Fruit fly (Drosophila melanogaster) whole organism, embryonic: ENCODE results near the gene superdeath.

ENCODE experiments used
- Awh ChIP-seq: fragments of 200-800 bp; sonication (Bioruptor generic); IDR thresholded peaks from 2 replicates; pipeline ENCODE4, ENCODE4 v1.3.6; 2022; ENCODE audit warnings: missing biosample characterization, missing genetic modification characterization
- B-H2 ChIP-seq: fragments of 200-800 bp; sonication (Bioruptor generic); optimal IDR thresholded peaks from 2 replicates; lab custom pipeline; 2018; ENCODE audit warnings: missing biosample characterization, mild to moderate bottlenecking, missing genetic modification characterization
- BEAF-32 ChIP-seq: fragments of 200-800 bp; sonication (Bioruptor generic); optimal IDR thresholded peaks from 3 replicates; lab custom pipeline; 2017; ENCODE audit warnings: missing biosample characterization, missing genetic modification characterization, mild to moderate bottlenecking, moderate library complexity, missing genetic modification reagents
- Bdp1 ChIP-seq: fragments of 200-800 bp; sonication (Bioruptor generic); optimal IDR thresholded peaks from 3 replicates; lab custom pipeline; 2016; ENCODE audit warnings: missing biosample characterization, missing genetic modification characterization
- CG10267 ChIP-seq: fragments of 200-800 bp; sonication (Bioruptor generic); optimal IDR thresholded peaks from 2 replicates; lab custom pipeline; 2018; ENCODE audit warnings: missing biosample characterization, mild to moderate bottlenecking, missing genetic modification characterization, moderate library complexity
- CG12155 ChIP-seq: fragments of 200-800 bp; sonication (Bioruptor generic); optimal IDR thresholded peaks from 3 replicates; lab custom pipeline; 2016; ENCODE audit warnings: missing biosample characterization, missing genetic modification characterization
- CG13287 ChIP-seq: fragments of 200-800 bp; sonication (Bioruptor generic); IDR thresholded peaks from 2 replicates; pipeline ENCODE4 v1.3.6; 2022; ENCODE audit warnings: missing biosample characterization, missing genetic modification characterization; ENCODE audit not compliant: partially characterized antibody
- CG14860 ChIP-seq: fragments of 200-800 bp; sonication (Bioruptor generic); IDR thresholded peaks from 3 replicates; pipeline ENCODE4 v1.3.6; 2022; ENCODE audit warnings: missing biosample characterization, missing genetic modification characterization; ENCODE audit not compliant: partially characterized antibody
- CG15479 ChIP-seq: fragments of 200-800 bp; sonication (Bioruptor generic); optimal IDR thresholded peaks from 3 replicates; lab custom pipeline; 2019; ENCODE audit warnings: missing biosample characterization, mild to moderate bottlenecking, missing genetic modification characterization, moderate library complexity
- CG15696 ChIP-seq: fragments of 200-800 bp; sonication (Bioruptor generic); optimal IDR thresholded peaks from 2 replicates; lab custom pipeline; 2019; ENCODE audit warnings: missing biosample characterization, mild to moderate bottlenecking, missing genetic modification characterization, moderate library complexity
- CG1603 ChIP-seq: fragments of 200-800 bp; sonication (Bioruptor generic); optimal IDR thresholded peaks from 2 replicates; lab custom pipeline; 2019; ENCODE audit warnings: missing biosample characterization, mild to moderate bottlenecking, missing genetic modification characterization, moderate library complexity
- CG2129 ChIP-seq: fragments of 200-800 bp; sonication (Bioruptor generic); IDR thresholded peaks from 2 replicates; pipeline ENCODE4 v1.3.6; 2022; ENCODE audit warnings: missing biosample characterization, missing genetic modification characterization; ENCODE audit not compliant: partially characterized antibody
- CG34224 ChIP-seq: fragments of 200-800 bp; sonication (Bioruptor generic); IDR thresholded peaks from 3 replicates; pipeline ENCODE4 v1.3.6; 2022; ENCODE audit warnings: missing biosample characterization, missing genetic modification characterization; ENCODE audit not compliant: partially characterized antibody
- CG3847 ChIP-seq: fragments of 200-800 bp; sonication (Bioruptor generic); IDR thresholded peaks from 2 replicates; pipeline ENCODE4 v1.3.6; 2022; ENCODE audit warnings: missing biosample characterization, missing genetic modification characterization
- CG3995 ChIP-seq: fragments of 200-800 bp; sonication (Bioruptor generic); optimal IDR thresholded peaks from 3 replicates; lab custom pipeline; 2016; ENCODE audit warnings: missing biosample characterization, missing genetic modification characterization
- CG6254 ChIP-seq: fragments of 200-800 bp; sonication (Bioruptor generic); optimal IDR thresholded peaks from 3 replicates; lab custom pipeline; 2017; ENCODE audit warnings: mild to moderate bottlenecking, missing biosample characterization, missing genetic modification reagents, missing genetic modification characterization
- CG8924 ChIP-seq: fragments of 200-800 bp; optimal IDR thresholded peaks from 3 replicates; lab custom pipeline; 2019; ENCODE audit warnings: missing biosample characterization, mild to moderate bottlenecking, missing genetic modification characterization, moderate library complexity
- CG9932 ChIP-seq: fragments of 200-800 bp; sonication (Bioruptor generic); IDR thresholded peaks from 2 replicates; pipeline ENCODE4 v1.3.6; 2022; ENCODE audit warnings: missing biosample characterization, missing genetic modification characterization
- CHES-1-like ChIP-seq: fragments of 200-800 bp; sonication (Bioruptor generic); optimal IDR thresholded peaks from 2 replicates; lab custom pipeline; 2016; ENCODE audit warnings: missing biosample characterization, missing genetic modification characterization
- CoRest ChIP-seq: fragments of 200-800 bp; sonication (Bioruptor generic); optimal IDR thresholded peaks from 3 replicates; lab custom pipeline; 2018; ENCODE audit warnings: missing biosample characterization, mild to moderate bottlenecking, missing genetic modification characterization, moderate library complexity
- Deaf1 ChIP-seq: fragments of 200-800 bp; optimal IDR thresholded peaks from 3 replicates; lab custom pipeline; 2019; ENCODE audit warnings: missing biosample characterization, mild to moderate bottlenecking, missing genetic modification characterization, moderate library complexity
- Dek ChIP-seq: fragments of 200-800 bp; sonication (Bioruptor generic); optimal IDR thresholded peaks from 3 replicates; lab custom pipeline; 2019; ENCODE audit warnings: missing biosample characterization, mild to moderate bottlenecking, missing genetic modification characterization, moderate library complexity
- Fer3 ChIP-seq: fragments of 200-800 bp; sonication (Bioruptor generic); optimal IDR thresholded peaks from 2 replicates; lab custom pipeline; 2018; ENCODE audit warnings: missing biosample characterization, mild to moderate bottlenecking, missing genetic modification characterization, moderate library complexity
- Hand ChIP-seq: fragments of 200-800 bp; sonication (Bioruptor generic); optimal IDR thresholded peaks from 2 replicates; lab custom pipeline; 2017; ENCODE audit warnings: mild to moderate bottlenecking, missing biosample characterization, missing genetic modification reagents, missing genetic modification characterization
- HmgZ ChIP-seq: fragments of 200-800 bp; sonication (Bioruptor generic); optimal IDR thresholded peaks from 2 replicates; lab custom pipeline; 2018; ENCODE audit warnings: missing biosample characterization, mild to moderate bottlenecking, missing genetic modification characterization
- MBD-R2 ChIP-seq: fragments of 200-800 bp; sonication (Bioruptor generic); IDR thresholded peaks from 2 replicates; pipeline ENCODE4 v1.3.6; 2022; ENCODE audit warnings: missing biosample characterization, missing genetic modification characterization
- Opbp ChIP-seq: fragments of 200-800 bp; sonication (Bioruptor generic); IDR thresholded peaks from 3 replicates; pipeline ENCODE4 v1.3.6; 2022; ENCODE audit warnings: missing biosample characterization, missing genetic modification characterization; ENCODE audit not compliant: partially characterized antibody
- Rfx ChIP-seq: fragments of 200-800 bp; sonication (Bioruptor generic); IDR thresholded peaks from 2 replicates; pipeline ENCODE4 v1.3.6; 2022; ENCODE audit warnings: missing biosample characterization, missing genetic modification characterization
- Stat92E ChIP-seq, 3 experiments: fragments of >200 bp in 2 of 3; fragments of 200-800 bp in 1 of 3; sonication (Bioruptor generic) in 1 of 3; optimal IDR thresholded peaks; 2 replicates each; lab custom pipeline; 2017 to 2019; ENCODE audit warnings: missing biosample characterization in 3 of 3, missing genetic modification characterization in 3 of 3, mild to moderate bottlenecking in 1 of 3, moderate library complexity in 1 of 3
- YL-1 ChIP-seq: fragments of 200-800 bp; sonication (Bioruptor generic); optimal IDR thresholded peaks from 3 replicates; lab custom pipeline; 2017; ENCODE audit warnings: missing biosample characterization, mild to moderate bottlenecking, missing genetic modification characterization
- amos ChIP-seq: fragments of 200-800 bp; sonication (Bioruptor generic); IDR thresholded peaks from 2 replicates; pipeline ENCODE4 v1.3.6; 2022; ENCODE audit warnings: missing biosample characterization, missing genetic modification characterization; ENCODE audit not compliant: partially characterized antibody
- ato ChIP-seq: fragments of 200-800 bp; sonication (Bioruptor generic); IDR thresholded peaks from 2 replicates; pipeline ENCODE4 v1.3.6; 2022; ENCODE audit warnings: missing biosample characterization, missing genetic modification characterization; ENCODE audit not compliant: partially characterized antibody
- bbx ChIP-seq: fragments of 200-800 bp; sonication (Bioruptor generic); IDR thresholded peaks from 2 replicates; pipeline ENCODE4 v1.3.6; 2022; ENCODE audit warnings: missing biosample characterization, missing genetic modification characterization; ENCODE audit not compliant: partially characterized antibody
- cad ChIP-seq: fragments of >200 bp; optimal IDR thresholded peaks from 2 replicates; lab custom pipeline; 2017; ENCODE audit warnings: missing biosample characterization, missing genetic modification characterization
- dimm ChIP-seq: fragments of 200-800 bp; sonication (Bioruptor generic); IDR thresholded peaks from 2 replicates; pipeline ENCODE4 v1.3.6; 2022; ENCODE audit warnings: missing biosample characterization, missing genetic modification characterization
- exex ChIP-seq: fragments of 200-800 bp; sonication (Bioruptor generic); optimal IDR thresholded peaks from 4 replicates; lab custom pipeline; 2018; ENCODE audit warnings: missing biosample characterization, mild to moderate bottlenecking, missing genetic modification characterization, moderate library complexity
- gcm ChIP-seq: fragments of 200-800 bp; sonication (Bioruptor generic); optimal IDR thresholded peaks from 2 replicates; lab custom pipeline; 2019; ENCODE audit warnings: missing biosample characterization, mild to moderate bottlenecking, missing genetic modification characterization, moderate library complexity
- gt ChIP-seq: fragments of 200-800 bp; sonication (Bioruptor generic); IDR thresholded peaks from 2 replicates; pipeline ENCODE4 v1.3.6; 2022; ENCODE audit warnings: missing biosample characterization, missing genetic modification characterization
- inv ChIP-seq: fragments of 200-800 bp; sonication (Bioruptor generic); IDR thresholded peaks from 2 replicates; pipeline ENCODE4 v1.3.6; 2022; ENCODE audit warnings: missing biosample characterization, missing genetic modification characterization; ENCODE audit not compliant: partially characterized antibody
- knrl ChIP-seq: fragments of 200-800 bp; sonication (Bioruptor generic); IDR thresholded peaks from 3 replicates; pipeline ENCODE4 v1.3.6; 2022; ENCODE audit warnings: missing biosample characterization, missing genetic modification characterization; ENCODE audit not compliant: partially characterized antibody
- lilli ChIP-seq: fragments of 200-800 bp; sonication (Bioruptor generic); optimal IDR thresholded peaks from 3 replicates; lab custom pipeline; 2016; ENCODE audit warnings: missing biosample characterization, missing genetic modification characterization
- nerfin-1 ChIP-seq: fragments of 200-800 bp; sonication (Bioruptor generic); optimal IDR thresholded peaks from 3 replicates; lab custom pipeline; 2019; ENCODE audit warnings: missing biosample characterization, mild to moderate bottlenecking, missing genetic modification characterization, moderate library complexity
- org-1 ChIP-seq: fragments of 200-800 bp; sonication (Bioruptor generic); optimal IDR thresholded peaks from 2 replicates; lab custom pipeline; 2017; ENCODE audit warnings: missing biosample characterization, missing genetic modification characterization
- sens ChIP-seq: fragments of 200-800 bp; sonication (Bioruptor generic); peaks from one replicate; lab custom pipeline; 2016; ENCODE audit warnings: missing biosample characterization, missing genetic modification characterization
- stwl ChIP-seq: fragments of 200-800 bp; sonication (Bioruptor generic); optimal IDR thresholded peaks from 3 replicates; lab custom pipeline; 2018; ENCODE audit warnings: missing biosample characterization, mild to moderate bottlenecking, missing genetic modification characterization, moderate library complexity
- unc-4 ChIP-seq: fragments of 200-800 bp; sonication (Bioruptor generic); IDR thresholded peaks from 2 replicates; pipeline ENCODE4 v1.3.6; 2022; ENCODE audit warnings: missing biosample characterization, missing genetic modification characterization; ENCODE audit not compliant: partially characterized antibody
- vfl ChIP-seq: fragments of 200-800 bp; sonication (Bioruptor generic); optimal IDR thresholded peaks from 2 replicates; lab custom pipeline; 2016; ENCODE audit warnings: missing biosample characterization, missing genetic modification characterization
- vvl ChIP-seq: fragments of 200-800 bp; sonication (Bioruptor generic); IDR thresholded peaks from 2 replicates; pipeline ENCODE4 v1.3.6; 2022; ENCODE audit warnings: missing biosample characterization, missing genetic modification characterization

superdeath gene

DNA sequence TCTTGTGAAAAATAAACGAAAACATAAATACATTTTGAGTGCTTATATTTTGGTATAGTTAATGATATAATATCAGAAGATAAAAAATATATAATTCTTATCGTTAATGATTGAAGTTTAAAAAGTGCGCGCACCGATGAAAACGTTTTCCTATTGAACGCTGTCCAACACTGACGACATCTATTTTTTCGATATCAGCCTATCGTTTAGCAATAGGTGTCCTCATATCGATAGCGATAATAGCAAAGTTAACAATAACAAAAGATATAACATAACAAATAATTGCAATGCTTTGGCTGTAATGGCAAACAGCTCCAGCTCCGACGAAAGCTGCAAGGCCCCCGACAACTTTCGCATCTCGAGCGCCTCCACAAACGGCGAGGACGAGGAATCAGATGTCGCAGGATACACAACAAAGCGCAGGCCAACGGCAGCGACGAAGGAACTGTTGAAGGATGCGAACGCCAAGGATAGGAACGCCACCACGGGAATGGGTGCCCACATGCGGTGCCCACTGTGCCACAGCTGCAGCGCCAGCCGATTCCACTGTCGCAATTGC, 22.2 kb upstream of the superdeath start, which contains the start of gene Atg14 (continued):
- peak; percentile 4 for TF ChIP-seq CHES-1-like (GFP tag; lab: Kevin White, UChicago)
- TF ChIP-seq CG13287, result peak; percentile 97
- TF ChIP-seq lilli (GFP tag; lab: Kevin White, UChicago), result peak; percentile 22
- TF ChIP-seq Awh, result 0 out of 2 replicates have a peak, but pooled peaks have one; percentile 21
- TF ChIP-seq inv (GFP tag; lab: Robert Waterston, UW), result peak; percentile 79
- peak; percentile 85 for TF ChIP-seq BEAF-32 (GFP tag; lab: Kevin White, UChicago)
- TF ChIP-seq CG15479 (GFP tag; lab: Kevin White, UChicago), result no peak
- peak; percentile 33; the same call in 1 of the 2 replicates for TF ChIP-seq CG9932 (GFP tag; lab: Robert Waterston, UW)
- TF ChIP-seq CG3995 (GFP tag; lab: Kevin White, UChicago), result peak; percentile 32
- TF ChIP-seq dimm (GFP tag; lab: Robert Waterston, UW), result no peak
- peak; percentile 43; the same call in 1 of the 2 replicates for TF ChIP-seq vvl (GFP tag; lab: Robert Waterston, UW)
- TF ChIP-seq Rfx (GFP tag; lab: Robert Waterston, UW), result peak; percentile 41; the same call in 1 of the 2 replicates
- TF ChIP-seq HmgZ (tag; lab: Kevin White, UChicago), result peak; percentile 69
- no peak for TF ChIP-seq org-1
- peak; percentile 25 for TF ChIP-seq CG8924
- peak; percentile 34 for TF ChIP-seq CoRest (tag; lab: Kevin White, UChicago)
- peak; percentile 92 for TF ChIP-seq CG14860
- TF ChIP-seq exex (tag; lab: Kevin White, UChicago), result peak; percentile 37
- peak; percentile 30; the same call in 1 of the 2 replicates for TF ChIP-seq CG3847 (GFP tag; lab: Robert Waterston, UW)
- TF ChIP-seq CG1603 (tag; lab: Kevin White, UChicago), result peak; percentile 48
- TF ChIP-seq B-H2, result peak; percentile 86
- TF ChIP-seq ato (GFP tag; lab: Robert Waterston, UW), result peak; percentile 92
- TF ChIP-seq bbx (GFP tag; lab: Robert Waterston, UW), result peak; percentile 98
- peak; percentile 8 for TF ChIP-seq Dek
- no peak for TF ChIP-seq CG15696 (tag; lab: Kevin White, UChicago)
- TF ChIP-seq CG10267, result peak; percentile 99
- peak; percentile 18 for TF ChIP-seq CG12155 (GFP tag; lab: Kevin White, UChicago)
- TF ChIP-seq gt, result no peak
- TF ChIP-seq MBD-R2 (GFP tag; lab: Robert Waterston, UW), result peak; percentile 58
- peak; percentile 41 for TF ChIP-seq sens (GFP tag; lab: Kevin White, UChicago)
- no peak for TF ChIP-seq Bdp1 (GFP tag; lab: Kevin White, UChicago)
- peak; percentile 81 for TF ChIP-seq knrl (GFP tag; lab: Robert Waterston, UW)
- no peak for TF ChIP-seq CG6254 (GFP tag; lab: Kevin White, UChicago)
- peak; percentile 17 for TF ChIP-seq Fer3 (tag; lab: Kevin White, UChicago)
- peak; percentile 96 for TF ChIP-seq Opbp (GFP tag; lab: Robert Waterston, UW)
- peak; percentile 99 for TF ChIP-seq CG34224 (GFP tag; lab: Robert Waterston, UW)
- TF ChIP-seq nerfin-1 (tag; lab: Kevin White, UChicago), result peak; percentile 10
- peak; percentile 4 for TF ChIP-seq gcm (GFP tag; lab: Kevin White, UChicago)
- peak; percentile 10 for TF ChIP-seq vfl (GFP tag; lab: Kevin White, UChicago)
- TF ChIP-seq Hand (GFP tag; lab: Kevin White, UChicago), result no peak
- TF ChIP-seq Stat92E (GFP tag; optimal IDR thresholded peaks at IDR 0.05; lab: Kevin White, UChicago), result peak in 1 of 3 experiments; percentile 11
- TF ChIP-seq YL-1, result peak; percentile 81
- TF ChIP-seq amos (GFP tag; lab: Robert Waterston, UW), result peak; percentile 92
- TF ChIP-seq cad (GFP tag; lab: Kevin White, UChicago), result no peak
- TF ChIP-seq stwl (tag; lab: Kevin White, UChicago), result peak; percentile 75
- TF ChIP-seq CG2129 (GFP tag; lab: Robert Waterston, UW), result peak; percentile 55; the same call in 1 of the 2 replicates
- no peak for TF ChIP-seq Deaf1 (tag; lab: Kevin White, UChicago)
- peak; percentile 92 for TF ChIP-seq unc-4
